Fruit fly (Drosophila melanogaster) whole organism, embryonic: ENCODE data around the gene CG32373.

Experiments used
- CG10543 ChIP-seq: fragments of 200-800 bp; sonication (Bioruptor generic); optimal IDR thresholded peaks from 3 replicates; lab custom pipeline; 2017; ENCODE audit warnings: missing biosample characterization, mild to moderate bottlenecking, missing genetic modification characterization, moderate library complexity
- CG12769 ChIP-seq: fragments of 200-800 bp; sonication (Bioruptor generic); optimal IDR thresholded peaks from 2 replicates; lab custom pipeline; 2019; ENCODE audit warnings: missing biosample characterization, mild to moderate bottlenecking, missing genetic modification characterization, moderate library complexity
- CG13287 ChIP-seq: fragments of 200-800 bp; sonication (Bioruptor generic); IDR thresholded peaks from 2 replicates; pipeline ENCODE4 v1.3.6; 2022; ENCODE audit warnings: missing biosample characterization, missing genetic modification characterization; ENCODE audit not compliant: partially characterized antibody
- CG16779 ChIP-seq: fragments of 200-800 bp; sonication (Bioruptor generic); IDR thresholded peaks from 2 replicates; pipeline ENCODE4 v1.3.6; 2022; ENCODE audit warnings: missing biosample characterization, missing genetic modification characterization
- CG17802 ChIP-seq: fragments of 200-800 bp; sonication (Bioruptor generic); optimal IDR thresholded peaks from 2 replicates; lab custom pipeline; 2018; ENCODE audit warnings: missing biosample characterization, mild to moderate bottlenecking, missing genetic modification characterization, moderate library complexity
- CG1792 ChIP-seq: fragments of 200-800 bp; sonication (Bioruptor generic); optimal IDR thresholded peaks from 2 replicates; lab custom pipeline; 2016; ENCODE audit warnings: missing biosample characterization, missing genetic modification characterization
- CG18619 ChIP-seq: fragments of 200-800 bp; sonication (Bioruptor generic); optimal IDR thresholded peaks from 3 replicates; lab custom pipeline; 2017; ENCODE audit warnings: missing biosample characterization, mild to moderate bottlenecking, missing genetic modification characterization
- CG2199 ChIP-seq: fragments of 200-800 bp; sonication (Bioruptor generic); IDR thresholded peaks from 3 replicates; pipeline ENCODE4 v1.3.6; 2022; ENCODE audit warnings: missing biosample characterization, missing genetic modification characterization
- CG32767 ChIP-seq: fragments of 200-800 bp; sonication (Bioruptor generic); IDR thresholded peaks from 2 replicates; pipeline ENCODE4 v1.3.6; 2022; ENCODE audit warnings: missing biosample characterization, missing genetic modification characterization
- CG4360 ChIP-seq: fragments of 200-800 bp; sonication (Bioruptor generic); IDR thresholded peaks from 2 replicates; pipeline ENCODE4 v1.3.6; 2022; ENCODE audit warnings: missing biosample characterization, missing genetic modification characterization
- CG4404 ChIP-seq: fragments of 200-800 bp; sonication (Bioruptor generic); IDR thresholded peaks from 2 replicates; pipeline ENCODE4 v1.3.6; 2022; ENCODE audit warnings: missing biosample characterization, missing genetic modification characterization
- CG4617 ChIP-seq: fragments of 200-800 bp; sonication (Bioruptor generic); optimal IDR thresholded peaks from 3 replicates; lab custom pipeline; 2016; ENCODE audit warnings: missing biosample characterization, missing genetic modification characterization, borderline replicate concordance
- CG6175 ChIP-seq: fragments of 200-800 bp; sonication (Bioruptor generic); IDR thresholded peaks from 3 replicates; pipeline ENCODE4 v1.3.6; 2022; ENCODE audit warnings: missing biosample characterization, missing genetic modification characterization
- CG6689 ChIP-seq: fragments of 200-800 bp; sonication (Bioruptor generic); IDR thresholded peaks from 2 replicates; pipeline ENCODE4 v1.3.6; 2022; ENCODE audit warnings: missing biosample characterization, missing genetic modification characterization
- CG7556 ChIP-seq: fragments of 200-800 bp; sonication (Bioruptor generic); optimal IDR thresholded peaks from 2 replicates; lab custom pipeline; 2017; ENCODE audit warnings: missing biosample characterization, mild to moderate bottlenecking, missing genetic modification characterization
- CG7745 ChIP-seq: fragments of 200-800 bp; sonication (Bioruptor generic); optimal IDR thresholded peaks from 2 replicates; lab custom pipeline; 2018; ENCODE audit warnings: missing biosample characterization, mild to moderate bottlenecking, missing genetic modification characterization, moderate library complexity
- CG7928 ChIP-seq: fragments of 200-800 bp; sonication (Bioruptor generic); optimal IDR thresholded peaks from 2 replicates; lab custom pipeline; 2017; ENCODE audit warnings: missing biosample characterization, mild to moderate bottlenecking, missing genetic modification characterization
- CG7963 ChIP-seq: fragments of 200-800 bp; sonication (Bioruptor generic); IDR thresholded peaks from 3 replicates; pipeline ENCODE4 v1.3.6; 2022; ENCODE audit warnings: missing biosample characterization, missing genetic modification characterization; ENCODE audit not compliant: partially characterized antibody
- Deaf1 ChIP-seq: fragments of 200-800 bp; optimal IDR thresholded peaks from 3 replicates; lab custom pipeline; 2019; ENCODE audit warnings: missing biosample characterization, mild to moderate bottlenecking, missing genetic modification characterization, moderate library complexity
- E2f1 ChIP-seq: fragments of 200-800 bp; sonication (Bioruptor generic); IDR thresholded peaks from 2 replicates; pipeline ENCODE4 v1.3.6; 2022; ENCODE audit warnings: missing biosample characterization, missing genetic modification characterization
- Ets65A ChIP-seq: fragments of 200-800 bp; sonication (Bioruptor generic); peaks from one replicate; lab custom pipeline; 2016; ENCODE audit warnings: missing biosample characterization, missing genetic modification characterization
- HLH54F ChIP-seq: fragments of 200-800 bp; sonication (Bioruptor generic); optimal IDR thresholded peaks from 3 replicates; lab custom pipeline; 2016; ENCODE audit warnings: missing biosample characterization, missing genetic modification characterization
- Jarid2 ChIP-seq: fragments of 200-800 bp; sonication (Bioruptor generic); optimal IDR thresholded peaks from 3 replicates; lab custom pipeline; 2017; ENCODE audit warnings: mild to moderate bottlenecking, missing biosample characterization, missing genetic modification reagents, missing genetic modification characterization
- Med ChIP-seq: fragments of 200-800 bp; sonication (Bioruptor generic); peaks from one replicate; lab custom pipeline; 2016; ENCODE audit warnings: missing biosample characterization, missing genetic modification characterization, mild to moderate bottlenecking, inconsistent platforms, moderate library complexity
- NK7.1 ChIP-seq: fragments of 200-800 bp; sonication (Bioruptor generic); optimal IDR thresholded peaks from 3 replicates; lab custom pipeline; 2016; ENCODE audit warnings: missing biosample characterization, missing genetic modification characterization
- Nf-YA ChIP-seq: fragments of 200-800 bp; sonication (Bioruptor generic); IDR thresholded peaks from 2 replicates; pipeline ENCODE4 v1.3.6; 2022; ENCODE audit warnings: missing biosample characterization, missing genetic modification characterization
- Opbp ChIP-seq: fragments of 200-800 bp; sonication (Bioruptor generic); IDR thresholded peaks from 3 replicates; pipeline ENCODE4 v1.3.6; 2022; ENCODE audit warnings: missing biosample characterization, missing genetic modification characterization; ENCODE audit not compliant: partially characterized antibody
- Rfx ChIP-seq: fragments of 200-800 bp; sonication (Bioruptor generic); IDR thresholded peaks from 2 replicates; pipeline ENCODE4 v1.3.6; 2022; ENCODE audit warnings: missing biosample characterization, missing genetic modification characterization
- Ssrp ChIP-seq: fragments of 200-800 bp; sonication (Bioruptor generic); optimal IDR thresholded peaks from 2 replicates; lab custom pipeline; 2018; ENCODE audit warnings: missing biosample characterization, mild to moderate bottlenecking, missing genetic modification characterization, moderate library complexity
- Stat92E ChIP-seq, 3 experiments: fragments of >200 bp in 2 of 3; fragments of 200-800 bp in 1 of 3; sonication (Bioruptor generic) in 1 of 3; optimal IDR thresholded peaks; 2 replicates each; lab custom pipeline; 2017 to 2019; ENCODE audit warnings: missing biosample characterization in 3 of 3, missing genetic modification characterization in 3 of 3, mild to moderate bottlenecking in 1 of 3, moderate library complexity in 1 of 3
- abd-A ChIP-seq: fragments of 200-800 bp; sonication (Bioruptor generic); optimal IDR thresholded peaks from 3 replicates; lab custom pipeline; 2019; ENCODE audit warnings: missing biosample characterization, mild to moderate bottlenecking, missing genetic modification characterization, moderate library complexity
- amos ChIP-seq: fragments of 200-800 bp; sonication (Bioruptor generic); IDR thresholded peaks from 2 replicates; pipeline ENCODE4 v1.3.6; 2022; ENCODE audit warnings: missing biosample characterization, missing genetic modification characterization; ENCODE audit not compliant: partially characterized antibody
- ato ChIP-seq: fragments of 200-800 bp; sonication (Bioruptor generic); IDR thresholded peaks from 2 replicates; pipeline ENCODE4 v1.3.6; 2022; ENCODE audit warnings: missing biosample characterization, missing genetic modification characterization; ENCODE audit not compliant: partially characterized antibody
- bbx ChIP-seq: fragments of 200-800 bp; sonication (Bioruptor generic); IDR thresholded peaks from 2 replicates; pipeline ENCODE4 v1.3.6; 2022; ENCODE audit warnings: missing biosample characterization, missing genetic modification characterization; ENCODE audit not compliant: partially characterized antibody
- cg ChIP-seq: fragments of 200-800 bp; sonication (Bioruptor generic); optimal IDR thresholded peaks from 3 replicates; lab custom pipeline; 2019; ENCODE audit warnings: missing biosample characterization, mild to moderate bottlenecking, missing genetic modification characterization, moderate library complexity
- chinmo ChIP-seq: fragments of 200-800 bp; sonication (Bioruptor generic); IDR thresholded peaks from 4 replicates; pipeline ENCODE4 v1.3.6; 2022; ENCODE audit warnings: missing biosample characterization, missing genetic modification characterization; ENCODE audit not compliant: partially characterized antibody
- ci ChIP-seq: fragments of 200-800 bp; sonication (Bioruptor generic); IDR thresholded peaks from 3 replicates; pipeline ENCODE4 v1.3.6; 2022; ENCODE audit warnings: missing biosample characterization, missing genetic modification characterization
- ems ChIP-seq: fragments of 200-800 bp; sonication (Bioruptor generic); optimal IDR thresholded peaks from 3 replicates; lab custom pipeline; 2016; ENCODE audit warnings: missing biosample characterization, missing genetic modification characterization
- en ChIP-seq: fragments of 200-800 bp; sonication (Bioruptor generic); optimal IDR thresholded peaks from 2 replicates; lab custom pipeline; 2016; ENCODE audit warnings: missing biosample characterization, missing genetic modification characterization
- fd96Cb ChIP-seq: fragments of 200-800 bp; sonication (Bioruptor generic); optimal IDR thresholded peaks from 2 replicates; lab custom pipeline; 2018; ENCODE audit warnings: missing biosample characterization, mild to moderate bottlenecking, missing genetic modification characterization, moderate library complexity
- fu2 ChIP-seq: fragments of 200-800 bp; sonication (Bioruptor generic); optimal IDR thresholded peaks from 2 replicates; lab custom pipeline; 2016; ENCODE audit warnings: missing biosample characterization, missing genetic modification characterization
- gcm ChIP-seq: fragments of 200-800 bp; sonication (Bioruptor generic); optimal IDR thresholded peaks from 2 replicates; lab custom pipeline; 2019; ENCODE audit warnings: missing biosample characterization, mild to moderate bottlenecking, missing genetic modification characterization, moderate library complexity
- jumu ChIP-seq: fragments of 200-800 bp; sonication (Bioruptor generic); optimal IDR thresholded peaks from 3 replicates; lab custom pipeline; 2016; ENCODE audit warnings: missing biosample characterization, missing genetic modification characterization
- pnt ChIP-seq: fragments of 200-800 bp; sonication (Bioruptor generic); optimal IDR thresholded peaks from 3 replicates; lab custom pipeline; 2016; ENCODE audit warnings: missing biosample characterization, missing genetic modification characterization
- psq ChIP-seq: fragments of 200-800 bp; sonication (Bioruptor generic); optimal IDR thresholded peaks from 2 replicates; lab custom pipeline; 2017; ENCODE audit warnings: missing biosample characterization, missing genetic modification characterization
- scrt ChIP-seq: fragments of 200-800 bp; sonication (Bioruptor generic); optimal IDR thresholded peaks from 2 replicates; lab custom pipeline; 2018; ENCODE audit warnings: missing biosample characterization, mild to moderate bottlenecking, missing genetic modification characterization, moderate library complexity
- stwl ChIP-seq: fragments of 200-800 bp; sonication (Bioruptor generic); optimal IDR thresholded peaks from 3 replicates; lab custom pipeline; 2018; ENCODE audit warnings: missing biosample characterization, mild to moderate bottlenecking, missing genetic modification characterization, moderate library complexity
- sug ChIP-seq: fragments of 200-800 bp; optimal IDR thresholded peaks from 2 replicates; lab custom pipeline; 2019; ENCODE audit warnings: missing biosample characterization, mild to moderate bottlenecking, missing genetic modification characterization, moderate library complexity
- ttk ChIP-seq: fragments of 200-800 bp; sonication (Bioruptor generic); IDR thresholded peaks from 2 replicates; pipeline ENCODE4 v2.1.2; 2022; ENCODE audit warnings: missing biosample characterization, missing genetic modification characterization
- unpg ChIP-seq: fragments of 200-800 bp; sonication (Bioruptor generic); optimal IDR thresholded peaks from 3 replicates; lab custom pipeline; 2018; ENCODE audit warnings: missing biosample characterization, mild to moderate bottlenecking, missing genetic modification characterization, moderate library complexity

The CG32373 gene

dm6 chr3L:7604863-7605262, 45.5 kb upstream of the CG32373 start:
- TF ChIP-seq jumu (GFP tag; lab: Kevin White, UChicago) (no peak), pnt (GFP tag; lab: Kevin White, UChicago) (no peak), bbx (GFP tag; lab: Robert Waterston, UW) (peak; percentile 51), Ssrp (tag; lab: Kevin White, UChicago) (no peak), CG7745 (tag; lab: Kevin White, UChicago) (no peak), abd-A (no peak), cg (GFP tag; lab: Kevin White, UChicago) (no peak), Deaf1 (tag; lab: Kevin White, UChicago) (peak; percentile 67), gcm (no peak), CG7963 (GFP tag; lab: Robert Waterston, UW) (0 out of 3 replicates have a peak, but pooled peaks have one; percentile 41), CG4617 (no peak), CG7928 (GFP tag; lab: Kevin White, UChicago) (peak; percentile 29), CG10543 (no peak), CG16779 (GFP tag; lab: Robert Waterston, UW) (no peak), ems (GFP tag; lab: Kevin White, UChicago) (no peak), CG2199 (peak; percentile 36; the same call in 1 of the 3 replicates), unpg (GFP tag; lab: Kevin White, UChicago) (no peak), ttk (GFP tag; lab: Robert Waterston, UW) (no peak), en (GFP tag; lab: Kevin White, UChicago) (no peak), chinmo (GFP tag; lab: Robert Waterston, UW) (0 out of 4 replicates have a peak, but pooled peaks have one; percentile 28), CG17802 (no peak), CG13287 (GFP tag; lab: Robert Waterston, UW) (peak; percentile 35; the same call in 1 of the 2 replicates), fd96Cb (tag; lab: Kevin White, UChicago) (no peak), stwl (tag; lab: Kevin White, UChicago) (peak; percentile 29), Nf-YA (GFP tag; lab: Robert Waterston, UW) (no peak), HLH54F (GFP tag; lab: Kevin White, UChicago) (no peak), CG4360 (no peak), CG32767 (GFP tag; lab: Robert Waterston, UW) (no peak), NK7.1 (GFP tag; lab: Kevin White, UChicago) (no peak), CG6175 (GFP tag; lab: Robert Waterston, UW) (peak; percentile 62; the same call in 2 of the 3 replicates), Ets65A (GFP tag; lab: Kevin White, UChicago) (peak; percentile 25), scrt (no peak), Opbp (GFP tag; lab: Robert Waterston, UW) (0 out of 3 replicates have a peak, but pooled peaks have one; percentile 14), CG4404 (GFP tag; lab: Robert Waterston, UW) (no peak), fu2 (GFP tag; lab: Kevin White, UChicago) (no peak), Jarid2 (GFP tag; lab: Kevin White, UChicago) (peak; percentile 79), CG12769 (tag; lab: Kevin White, UChicago) (no peak), Med (GFP tag; lab: Kevin White, UChicago) (peak; percentile 58), psq (no peak), E2f1 (GFP tag; lab: Robert Waterston, UW) (no peak), CG1792 (no peak), CG6689 (GFP tag; lab: Robert Waterston, UW) (no peak), ato (GFP tag; lab: Robert Waterston, UW) (0 out of 2 replicates have a peak, but pooled peaks have one; percentile 6), CG7556 (GFP tag; lab: Kevin White, UChicago) (no peak), CG18619 (GFP tag; lab: Kevin White, UChicago) (no peak), ci (GFP tag; lab: Robert Waterston, UW) (peak; percentile 42; the same call in 1 of the 3 replicates), sug (tag; lab: Kevin White, UChicago) (no peak), Rfx (GFP tag; lab: Robert Waterston, UW) (0 out of 2 replicates have a peak, but pooled peaks have one; percentile 23), amos (GFP tag; lab: Robert Waterston, UW) (0 out of 2 replicates have a peak, but pooled peaks have one; percentile 14), Stat92E (GFP tag; optimal IDR thresholded peaks at IDR 0.05; lab: Kevin White, UChicago) (no peak)
